Fruit fly (Drosophila melanogaster) Kc167 (cell line): ENCODE results near the gene CG33969.

Experiments used
- Myc ChIP-seq: fragments of >200 bp; optimal IDR thresholded peaks from 2 replicates; lab custom pipeline; 2017; ENCODE audit warnings: missing external identifiers
- Sin3A ChIP-seq: fragments of >200 bp; optimal IDR thresholded peaks from 2 replicates; lab custom pipeline; 2018; ENCODE audit warnings: missing external identifiers
- h ChIP-seq: fragments of >200 bp; optimal IDR thresholded peaks from 3 replicates; lab custom pipeline; 2018; ENCODE audit warnings: missing external identifiers
- insv ChIP-seq: fragments of >200 bp; optimal IDR thresholded peaks from 3 replicates; lab custom pipeline; 2018; ENCODE audit warnings: missing external identifiers
- psq ChIP-seq: fragments of >200 bp; optimal IDR thresholded peaks from 2 replicates; lab custom pipeline; 2017; ENCODE audit warnings: missing external identifiers
- ttk ChIP-seq: sonication (Bioruptor generic); optimal IDR thresholded peaks from 2 replicates; lab custom pipeline; 2017; ENCODE audit warnings: missing external identifiers

The CG33969 gene

DNA sequence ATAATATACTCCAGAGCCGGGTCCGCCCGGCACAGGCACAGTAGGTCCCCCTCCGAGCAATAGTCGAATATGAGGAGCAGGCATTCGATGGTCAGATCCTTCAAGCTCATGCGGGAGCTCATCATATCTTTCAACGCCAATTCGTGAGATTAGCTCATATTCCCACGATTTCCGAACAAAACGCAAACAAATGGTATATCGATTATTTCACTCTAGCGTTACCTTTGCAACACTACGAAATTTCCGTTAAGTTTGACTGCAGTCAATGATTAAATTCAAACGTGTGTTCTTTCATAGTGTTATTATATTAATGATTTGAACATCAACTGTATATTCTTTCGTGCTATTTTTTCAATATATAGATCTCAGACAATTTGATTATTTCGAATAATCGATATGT, at the start of gene CG33969:
Gene CG33969, minus strand, starts transcription at position 197 of the 400 bp plus-strand sequence.
- no peak for TF ChIP-seq psq (lab: Kevin White, UChicago)
- TF ChIP-seq ttk (lab: Kevin White, UChicago) = no peak
- TF ChIP-seq h (lab: Kevin White, UChicago) = no peak
- TF ChIP-seq Myc = no peak
- no peak for TF ChIP-seq Sin3A (lab: Kevin White, UChicago)

dm6 chr3L:20442674-20443313, 49.4 kb upstream of the CG33969 start:
- no peak for TF ChIP-seq Myc
- no peak for TF ChIP-seq Sin3A (lab: Kevin White, UChicago)
- no peak for TF ChIP-seq h (lab: Kevin White, UChicago)
- TF ChIP-seq insv = no peak
- TF ChIP-seq psq (lab: Kevin White, UChicago) = no peak
- TF ChIP-seq ttk (lab: Kevin White, UChicago) = no peak

DNA sequence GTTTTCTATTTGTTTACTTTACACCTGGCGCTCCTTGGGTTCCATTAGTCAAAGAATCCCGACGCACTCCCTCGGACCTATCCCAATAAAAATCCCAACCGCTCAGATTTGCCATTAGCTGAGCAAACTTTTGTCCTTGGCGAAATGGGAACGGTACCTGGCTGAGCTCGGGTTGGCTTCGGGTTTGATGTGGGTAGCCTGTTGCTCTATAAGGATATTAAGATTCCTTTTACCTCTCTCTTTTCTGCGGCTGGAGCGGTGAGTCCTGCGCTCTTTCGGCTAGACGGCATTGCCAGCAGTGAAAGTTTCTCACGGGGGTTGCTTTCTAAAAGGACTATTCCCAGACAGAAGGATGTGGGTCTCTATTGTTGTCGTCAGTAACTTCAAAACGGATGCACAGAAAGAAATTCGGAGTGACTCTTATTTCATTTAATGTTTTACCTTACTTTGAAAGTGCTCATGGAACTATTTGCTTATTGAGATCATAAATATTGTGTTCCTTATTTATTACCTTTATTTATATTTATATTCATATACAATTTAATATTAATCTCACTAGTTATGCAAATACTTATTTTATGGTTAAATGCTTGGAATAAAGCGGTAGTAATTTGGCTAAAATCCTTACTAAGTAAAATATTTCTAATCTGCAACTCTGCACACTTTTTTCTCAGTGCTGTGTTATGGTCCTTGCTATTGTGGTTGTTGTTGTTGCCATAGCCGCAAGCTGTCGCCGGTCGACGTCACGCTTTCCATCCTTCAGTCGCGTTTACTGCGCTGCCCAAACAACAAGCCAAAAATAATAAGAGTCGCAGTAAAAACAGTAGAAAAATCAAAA, 48.5 kb upstream of the CG33969 start, which contains the start of gene CG5910:
Gene CG5910, plus strand, starts transcription at position 788 of the 838 bp plus-strand sequence.
- TF ChIP-seq Sin3A (lab: Kevin White, UChicago) (no peak), Myc (no peak), h (lab: Kevin White, UChicago) (no peak), insv (no peak), ttk (lab: Kevin White, UChicago) (no peak), psq (lab: Kevin White, UChicago) (no peak)

- TF ChIP-seq psq (lab: Kevin White, UChicago) (no peak), h (lab: Kevin White, UChicago) (no peak), insv (no peak), Myc (no peak), ttk (lab: Kevin White, UChicago) (no peak), Sin3A (lab: Kevin White, UChicago) (no peak)
Observed at dm6 chr3L:20440902-20441429, 47.6 kb upstream of the CG33969 start.

dm6 chr3L:20439772-20440171, 46.4 kb upstream of the CG33969 start, which contains the start of gene Hpd:
Hpd (minus strand) TSS chr3L:20439872.
- no peak for TF ChIP-seq psq (lab: Kevin White, UChicago)
- no peak for TF ChIP-seq h (lab: Kevin White, UChicago)
- TF ChIP-seq ttk (lab: Kevin White, UChicago) = no peak
- no peak for TF ChIP-seq Myc
- TF ChIP-seq insv = no peak

DNA sequence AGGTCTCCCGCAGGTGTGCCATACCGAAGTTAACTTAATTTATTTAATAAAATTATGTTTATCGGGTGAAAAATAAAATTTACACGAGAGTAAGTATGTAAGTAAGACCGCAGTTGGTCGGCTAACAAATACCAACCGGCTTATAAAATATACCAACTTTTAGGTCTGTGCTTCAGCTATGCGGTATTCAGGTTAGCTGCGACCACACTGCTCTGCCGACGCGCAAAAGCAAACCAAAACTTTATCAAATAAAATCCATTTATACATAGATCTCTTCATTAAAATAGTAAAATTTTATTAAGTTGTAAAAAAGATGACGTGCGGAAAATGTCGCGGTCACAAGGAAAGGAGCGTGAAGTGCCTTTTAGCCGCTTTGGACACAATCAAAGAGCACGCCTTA, 42.7 kb upstream of the CG33969 start, which contains the start of the genes mRpL15 and CtIP:
Gene mRpL15, minus strand, starts transcription at position 141 of the 400 bp plus-strand sequence.
Gene CtIP, plus strand, starts transcription at position 182 of the 400 bp plus-strand sequence.
- TF ChIP-seq h (lab: Kevin White, UChicago) = no peak
- no peak for TF ChIP-seq Sin3A (lab: Kevin White, UChicago)
- TF ChIP-seq Myc = no peak
- no peak for TF ChIP-seq insv
- TF ChIP-seq ttk (lab: Kevin White, UChicago) = no peak
- no peak for TF ChIP-seq psq (lab: Kevin White, UChicago)

dm6 chr3L:20432297-20432696, 38.9 kb upstream of the CG33969 start, which contains the start of the genes Las and Psn:
Las (minus strand) TSS chr3L:20432361.
Psn (plus strand) TSS chr3L:20432468.
- TF ChIP-seq h (lab: Kevin White, UChicago) = no peak
- no peak for TF ChIP-seq Myc
- no peak for TF ChIP-seq insv
- no peak for TF ChIP-seq Sin3A (lab: Kevin White, UChicago)
- no peak for TF ChIP-seq ttk (lab: Kevin White, UChicago)
- no peak for TF ChIP-seq psq (lab: Kevin White, UChicago)

DNA sequence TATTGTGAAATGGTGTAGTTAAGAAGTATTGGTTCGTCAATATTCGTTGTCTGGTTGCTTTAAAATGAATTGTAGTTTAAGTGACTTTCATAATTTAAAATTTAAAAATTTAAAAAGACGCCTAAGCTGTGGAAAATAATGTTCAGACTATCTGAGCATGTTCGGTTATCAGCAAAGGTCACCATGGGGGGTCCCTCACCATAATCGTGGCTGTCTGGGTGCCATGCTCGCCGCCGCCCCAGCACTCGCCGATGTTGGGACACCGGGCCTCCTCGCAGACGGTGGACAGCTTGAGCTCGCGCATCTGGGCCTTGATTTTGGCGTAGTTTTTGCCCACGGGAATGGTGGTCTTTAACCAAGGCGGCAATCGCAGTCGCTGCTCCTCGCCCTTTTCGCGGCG, 38.3 kb upstream of the CG33969 start:
- TF ChIP-seq Myc (no peak), insv (no peak), ttk (lab: Kevin White, UChicago) (no peak), psq (lab: Kevin White, UChicago) (no peak), Sin3A (lab: Kevin White, UChicago) (no peak), h (lab: Kevin White, UChicago) (no peak)

DNA sequence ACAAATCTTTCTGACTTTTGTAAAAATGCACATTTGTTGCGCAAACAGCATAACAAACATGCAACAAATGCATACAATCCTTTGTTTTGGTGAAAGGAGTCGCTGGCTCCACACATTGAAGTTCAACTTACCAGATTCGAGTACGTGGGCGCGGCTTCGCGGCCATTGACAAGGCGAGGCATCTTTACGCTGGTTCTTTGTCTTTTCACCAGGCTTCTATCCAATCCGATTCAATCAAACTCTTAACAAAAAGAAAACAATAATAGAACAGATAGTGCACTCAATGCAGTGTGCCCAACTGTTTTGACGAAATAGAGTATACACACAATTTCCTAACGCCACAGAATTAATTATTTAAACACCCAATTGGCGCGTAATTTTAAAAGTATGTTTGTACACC, 36.8 kb upstream of the CG33969 start, which contains the start of gene CG5262:
Gene CG5262, minus strand, starts transcription at position 294 of the 400 bp plus-strand sequence.
- no peak for TF ChIP-seq Sin3A (lab: Kevin White, UChicago)
- TF ChIP-seq insv = no peak
- TF ChIP-seq psq (lab: Kevin White, UChicago) = no peak
- no peak for TF ChIP-seq Myc

dm6 chr3L:20427449-20427848, 34.1 kb upstream of the CG33969 start, which contains the start of gene CG5274:
CG5274 (minus strand) TSS chr3L:20427666.
- TF ChIP-seq ttk (lab: Kevin White, UChicago) (no peak), Sin3A (lab: Kevin White, UChicago) (no peak), Myc (no peak), psq (lab: Kevin White, UChicago) (no peak), h (lab: Kevin White, UChicago) (no peak), insv (no peak)

DNA sequence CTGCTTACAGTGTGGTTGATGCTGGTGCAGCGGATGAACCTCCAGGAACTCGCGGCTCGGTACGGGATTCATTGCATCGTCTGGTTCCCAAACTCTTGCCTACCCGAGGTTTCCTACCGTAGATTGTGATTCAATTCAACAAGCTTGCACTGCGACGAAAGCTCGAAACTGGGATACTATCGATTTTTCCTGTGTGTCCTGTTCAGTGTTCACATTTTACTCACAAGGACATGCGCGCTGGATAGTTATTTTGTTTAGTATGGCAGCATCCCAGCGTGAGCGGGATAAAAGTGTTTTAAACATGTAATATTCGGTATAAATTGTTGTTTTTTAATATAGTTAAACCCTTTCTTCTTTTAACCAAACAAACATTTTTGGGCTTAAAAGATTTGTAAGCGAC, 32.5 kb upstream of the CG33969 start, which contains the start of gene CG5282:
Gene CG5282, minus strand, starts transcription at position 184 of the 400 bp plus-strand sequence.
- no peak for TF ChIP-seq Myc
- no peak for TF ChIP-seq h (lab: Kevin White, UChicago)
- no peak for TF ChIP-seq ttk (lab: Kevin White, UChicago)
- TF ChIP-seq psq (lab: Kevin White, UChicago) = no peak
- TF ChIP-seq Sin3A (lab: Kevin White, UChicago) = no peak
- TF ChIP-seq insv = no peak
